Worm (Caenorhabditis elegans) whole organism, midembryonic: ENCODE results near the gene nsy-7.
"Not testable (repeated sequence)": the region's sequence is repeated elsewhere in the genome, so short reads cannot be mapped to it uniquely, and the experiment has no call there.

ENCODE experiments used
- T22C8.4 ChIP-seq: fragments of 200-800 bp; sonication (Bioruptor generic); IDR thresholded peaks from 2 replicates; pipeline ENCODE4 v1.3.6; 2022; ENCODE audit warnings: missing genetic modification characterization, missing compliant biosample characterization
- med-1 ChIP-seq: sonication (generic microtip); optimal IDR thresholded peaks from 2 replicates; lab custom pipeline; 2017; ENCODE audit warnings: missing genetic modification characterization, mild to moderate bottlenecking, missing compliant biosample characterization, antibody characterized with exemption, missing genetic modification reagents; ENCODE audit not compliant: insufficient read depth
- ref-1 ChIP-seq: fragments of 200-800 bp; sonication (Bioruptor generic); conservative IDR thresholded peaks from 2 replicates; pipeline ENCODE4 v1.3.6; 2022; ENCODE audit warnings: missing genetic modification reagents, missing genetic modification characterization, missing compliant biosample characterization
- ztf-23 ChIP-seq: fragments of 200-800 bp; sonication (Bioruptor generic); IDR thresholded peaks from 2 replicates; pipeline ENCODE4 v1.3.6; 2022; ENCODE audit warnings: missing genetic modification reagents, missing genetic modification characterization, missing compliant biosample characterization

ce11 chrIV:8122349-8122748 lies 35.9 kb upstream of the nsy-7 start, which contains the start of gene erp-44.3:
- TF ChIP-seq ref-1 (GFP tag; lab: Robert Waterston, UW); ztf-23 (GFP tag; lab: Robert Waterston, UW); T22C8.4 (GFP tag; lab: Robert Waterston, UW); med-1 (GFP tag; lab: Kevin White, UChicago): not testable (repeated sequence)
